Worm (Caenorhabditis elegans) whole organism, early embryonic: Measurements from ENCODE around the gene F19B10.4.

Source experiments
- B0310.2 ChIP-seq: sonication (generic microtip); optimal IDR thresholded peaks from 2 replicates; lab custom pipeline; 2016; ENCODE audit warnings: mild to moderate bottlenecking, missing genetic modification characterization, missing compliant biosample characterization
- F13C5.2 ChIP-seq: sonication (generic microtip); optimal IDR thresholded peaks from 2 replicates; lab custom pipeline; 2017; ENCODE audit warnings: mild to moderate bottlenecking, missing genetic modification characterization, inconsistent platforms, missing compliant biosample characterization
- aly-1 ChIP-seq: sonication (generic microtip); optimal IDR thresholded peaks from 2 replicates; lab custom pipeline; 2016; ENCODE audit warnings: missing genetic modification characterization, missing compliant biosample characterization
- ama-1 ChIP-seq: fragments of 150-350 bp; optimal IDR thresholded peaks from 2 replicates; lab custom pipeline; 2014
- ceh-13 ChIP-seq: fragments of 200-800 bp; sonication (Bioruptor generic); optimal IDR thresholded peaks from 2 replicates; lab custom pipeline; 2018; ENCODE audit warnings: mild to moderate bottlenecking, missing genetic modification characterization, missing compliant biosample characterization
- ceh-36 ChIP-seq: sonication (generic microtip); optimal IDR thresholded peaks from 2 replicates; lab custom pipeline; 2016; ENCODE audit warnings: missing genetic modification characterization, inconsistent platforms, missing compliant biosample characterization
- ets-7 ChIP-seq: sonication (generic microtip); optimal IDR thresholded peaks from 2 replicates; lab custom pipeline; 2016; ENCODE audit warnings: missing genotype, missing genetic modification characterization, missing compliant biosample characterization
- flt-1 ChIP-seq: fragments of 200-800 bp; sonication (Bioruptor generic); IDR thresholded peaks from 2 replicates; pipeline ENCODE4 v1.3.6; 2022; ENCODE audit warnings: missing genetic modification characterization, missing compliant biosample characterization
- hmbx-1 ChIP-seq: sonication (generic microtip); optimal IDR thresholded peaks from 2 replicates; lab custom pipeline; 2016; ENCODE audit warnings: mild to moderate bottlenecking, missing genetic modification characterization, missing compliant biosample characterization
- hmg-4 ChIP-seq: fragments of 200-800 bp; sonication (Bioruptor generic); optimal IDR thresholded peaks from 2 replicates; lab custom pipeline; 2018; ENCODE audit warnings: mild to moderate bottlenecking, missing genetic modification characterization, missing compliant biosample characterization
- hnd-1 ChIP-seq: sonication (generic microtip); optimal IDR thresholded peaks from 2 replicates; lab custom pipeline; 2016; ENCODE audit warnings: missing genetic modification characterization, missing compliant biosample characterization
- pes-1 ChIP-seq: fragments of 200-800 bp; sonication (Bioruptor generic); IDR thresholded peaks from 2 replicates; pipeline ENCODE4 v1.3.6; 2022; ENCODE audit warnings: missing genetic modification reagents, missing genetic modification characterization, missing compliant biosample characterization
- scrt-1 ChIP-seq: fragments of 200-800 bp; sonication (Bioruptor generic); IDR thresholded peaks from 2 replicates; pipeline ENCODE4 v1.3.6; 2022; ENCODE audit warnings: missing genetic modification characterization, missing compliant biosample characterization
- sea-1 ChIP-seq: fragments of 200-800 bp; sonication (Bioruptor generic); conservative IDR thresholded peaks from 2 replicates; pipeline ENCODE4 v1.3.6; 2022; ENCODE audit warnings: missing genetic modification characterization, missing compliant biosample characterization
- tbx-11 ChIP-seq: fragments of 200-800 bp; sonication (Bioruptor generic); IDR thresholded peaks from 2 replicates; pipeline ENCODE4 v1.3.6; 2022; ENCODE audit warnings: missing genetic modification characterization, missing compliant biosample characterization
- tbx-37 ChIP-seq: fragments of 200-800 bp; sonication (Bioruptor generic); conservative IDR thresholded peaks from 2 replicates; pipeline ENCODE4 v1.3.6; 2022; ENCODE audit warnings: missing genetic modification reagents, missing genetic modification characterization, missing compliant biosample characterization
- tra-4 ChIP-seq: sonication (generic microtip); optimal IDR thresholded peaks from 2 replicates; lab custom pipeline; 2017; ENCODE audit warnings: missing genetic modification characterization, missing compliant biosample characterization

F19B10.4 gene

ce11 chrII:3665181-3665580 lies 5.3 kb downstream of the F19B10.4 start:
- TF ChIP-seq hmg-4 (GFP tag; lab: Kevin White, UChicago) (no peak), scrt-1 (GFP tag; lab: Robert Waterston, UW) (no peak), hmbx-1 (tag; lab: Kevin White, UChicago) (no peak), F13C5.2 (tag; lab: Kevin White, UChicago) (no peak), hnd-1 (tag; lab: Kevin White, UChicago) (no peak), aly-1 (tag; lab: Kevin White, UChicago) (no peak), pes-1 (GFP tag; lab: Robert Waterston, UW) (no peak), ama-1 (lab: Kevin White, UChicago) (no peak), sea-1 (GFP tag; lab: Robert Waterston, UW) (no peak), tbx-11 (GFP tag; lab: Robert Waterston, UW) (no peak), tra-4 (tag; lab: Kevin White, UChicago) (no peak), tbx-37 (GFP tag; lab: Robert Waterston, UW) (no peak), ets-7 (tag; lab: Kevin White, UChicago) (no peak), ceh-36 (tag; lab: Kevin White, UChicago) (no peak)

- TF ChIP-seq hmbx-1 (tag; lab: Kevin White, UChicago) (no peak), pes-1 (GFP tag; lab: Robert Waterston, UW) (no peak), B0310.2 (tag; lab: Kevin White, UChicago) (no peak), sea-1 (GFP tag; lab: Robert Waterston, UW) (no peak), tbx-11 (GFP tag; lab: Robert Waterston, UW) (no peak), ceh-13 (GFP tag; lab: Kevin White, UChicago) (no peak), F13C5.2 (tag; lab: Kevin White, UChicago) (no peak), tra-4 (tag; lab: Kevin White, UChicago) (no peak)
Measured at ce11 chrII:3669315-3669714, 9.4 kb downstream of the F19B10.4 start, which contains the start of gene srx-97. srx-97 (minus strand) TSS chrII:3669415.

- TF ChIP-seq hnd-1 (tag; lab: Kevin White, UChicago) (no peak), flt-1 (no peak), ceh-13 (GFP tag; lab: Kevin White, UChicago) (no peak), aly-1 (tag; lab: Kevin White, UChicago) (no peak), ets-7 (tag; lab: Kevin White, UChicago) (no peak), hmbx-1 (tag; lab: Kevin White, UChicago) (no peak), tbx-11 (GFP tag; lab: Robert Waterston, UW) (no peak), ama-1 (lab: Kevin White, UChicago) (no peak), B0310.2 (tag; lab: Kevin White, UChicago) (no peak), F13C5.2 (tag; lab: Kevin White, UChicago) (no peak), hmg-4 (GFP tag; lab: Kevin White, UChicago) (no peak), scrt-1 (GFP tag; lab: Robert Waterston, UW) (no peak), ceh-36 (tag; lab: Kevin White, UChicago) (no peak), pes-1 (GFP tag; lab: Robert Waterston, UW) (no peak)
Measured at ce11 chrII:3670956-3671355, 11.1 kb downstream of the F19B10.4 start, which contains the start of gene srx-98. srx-98 (minus strand) TSS chrII:3671056.

ce11 chrII:3673493-3673892 lies 13.6 kb downstream of the F19B10.4 start, which contains the start of gene sea-1:
sea-1 (minus strand) TSS chrII:3673593.
- TF ChIP-seq flt-1 (no peak), pes-1 (GFP tag; lab: Robert Waterston, UW) (no peak), hnd-1 (tag; lab: Kevin White, UChicago) (no peak), ceh-36 (tag; lab: Kevin White, UChicago) (no peak), tra-4 (tag; lab: Kevin White, UChicago) (no peak), hmbx-1 (tag; lab: Kevin White, UChicago) (no peak), aly-1 (tag; lab: Kevin White, UChicago) (no peak), ets-7 (tag; lab: Kevin White, UChicago) (no peak), sea-1 (GFP tag; lab: Robert Waterston, UW) (no peak), ceh-13 (GFP tag; lab: Kevin White, UChicago) (no peak), hmg-4 (GFP tag; lab: Kevin White, UChicago) (no peak), F13C5.2 (tag; lab: Kevin White, UChicago) (no peak), tbx-37 (GFP tag; lab: Robert Waterston, UW) (no peak), scrt-1 (GFP tag; lab: Robert Waterston, UW) (no peak), tbx-11 (GFP tag; lab: Robert Waterston, UW) (no peak), B0310.2 (tag; lab: Kevin White, UChicago) (no peak), ama-1 (lab: Kevin White, UChicago) (no peak)

- no peak for TF ChIP-seq pes-1 (GFP tag; lab: Robert Waterston, UW)
- no peak for TF ChIP-seq tra-4 (tag; lab: Kevin White, UChicago)
- TF ChIP-seq hnd-1 (tag; lab: Kevin White, UChicago): no peak
- TF ChIP-seq flt-1: no peak
- no peak for TF ChIP-seq sea-1 (GFP tag; lab: Robert Waterston, UW)
- TF ChIP-seq ceh-36 (tag; lab: Kevin White, UChicago): no peak
- TF ChIP-seq F13C5.2 (tag; lab: Kevin White, UChicago): no peak
- no peak for TF ChIP-seq tbx-11 (GFP tag; lab: Robert Waterston, UW)
- TF ChIP-seq ets-7 (tag; lab: Kevin White, UChicago): no peak
- TF ChIP-seq scrt-1 (GFP tag; lab: Robert Waterston, UW): no peak
- TF ChIP-seq ceh-13 (GFP tag; lab: Kevin White, UChicago): no peak
- TF ChIP-seq ama-1 (lab: Kevin White, UChicago): no peak
- TF ChIP-seq hmbx-1 (tag; lab: Kevin White, UChicago): no peak
- TF ChIP-seq B0310.2 (tag; lab: Kevin White, UChicago): no peak
- TF ChIP-seq aly-1 (tag; lab: Kevin White, UChicago): no peak
- TF ChIP-seq hmg-4 (GFP tag; lab: Kevin White, UChicago): no peak
- TF ChIP-seq tbx-37 (GFP tag; lab: Robert Waterston, UW): no peak
Measured at ce11 chrII:3675176-3675575, 15.3 kb downstream of the F19B10.4 start, which contains the start of gene F19B10.2. F19B10.2 (plus strand) TSS chrII:3675476.

ce11 chrII:3678978-3679377 lies 19.1 kb downstream of the F19B10.4 start:
- TF ChIP-seq flt-1 (no peak), ama-1 (lab: Kevin White, UChicago) (no peak), hmg-4 (GFP tag; lab: Kevin White, UChicago) (no peak), tra-4 (tag; lab: Kevin White, UChicago) (no peak), scrt-1 (GFP tag; lab: Robert Waterston, UW) (no peak), ceh-36 (tag; lab: Kevin White, UChicago) (no peak), ceh-13 (GFP tag; lab: Kevin White, UChicago) (no peak), hmbx-1 (tag; lab: Kevin White, UChicago) (no peak), hnd-1 (tag; lab: Kevin White, UChicago) (no peak), ets-7 (tag; lab: Kevin White, UChicago) (no peak), sea-1 (GFP tag; lab: Robert Waterston, UW) (no peak), pes-1 (GFP tag; lab: Robert Waterston, UW) (no peak), tbx-37 (GFP tag; lab: Robert Waterston, UW) (no peak), aly-1 (tag; lab: Kevin White, UChicago) (no peak), F13C5.2 (tag; lab: Kevin White, UChicago) (no peak), tbx-11 (GFP tag; lab: Robert Waterston, UW) (no peak), B0310.2 (tag; lab: Kevin White, UChicago) (no peak)
